Worm (Caenorhabditis elegans) whole organism, L1 larva: ENCODE measurements around the gene tat-3.
A peak's percentile ranks its signal among the peaks of the same experiment; 100 is the strongest.
"Not testable (repeated sequence)": the region's sequence is repeated elsewhere in the genome, so short reads cannot be mapped to it uniquely, and the experiment has no call there.

Experiments
- C04F5.9 ChIP-seq: sonication (generic microtip); optimal IDR thresholded peaks from 2 replicates; lab custom pipeline; 2016; ENCODE audit warnings: missing genetic modification characterization, missing compliant biosample characterization
- C16A3.4 ChIP-seq: fragments of 150-350 bp; optimal IDR thresholded peaks from 2 replicates; lab custom pipeline; 2014; ENCODE audit warnings: missing biosample characterization, missing genetic modification characterization
- F16B12.6 ChIP-seq: fragments of 150-350 bp; optimal IDR thresholded peaks from 2 replicates; lab custom pipeline; 2014; ENCODE audit warnings: missing biosample characterization, missing genetic modification characterization
- Y116A8C.19 ChIP-seq: sonication (generic microtip); optimal IDR thresholded peaks from 2 replicates; lab custom pipeline; 2016; ENCODE audit warnings: missing compliant biosample characterization, missing genetic modification characterization, borderline replicate concordance
- ama-1 ChIP-seq: fragments of 150-350 bp; optimal IDR thresholded peaks from 2 replicates; lab custom pipeline; 2014
- ceh-63 ChIP-seq: fragments of 200-800 bp; sonication (Bioruptor generic); optimal IDR thresholded peaks from 2 replicates; lab custom pipeline; 2018; ENCODE audit warnings: mild to moderate bottlenecking, missing genetic modification characterization, missing compliant biosample characterization
- ceh-8 ChIP-seq: fragments of 200-800 bp; sonication (Bioruptor generic); optimal IDR thresholded peaks from 2 replicates; lab custom pipeline; 2018; ENCODE audit warnings: mild to moderate bottlenecking, missing genetic modification characterization, moderate library complexity, missing compliant biosample characterization
- ceh-82 ChIP-seq, 3 experiments: fragments of 150-350 bp in 1 of 3; sonication (generic microtip) in 2 of 3; optimal IDR thresholded peaks; 2 replicates each; lab custom pipeline; 2014 to 2017; ENCODE audit warnings: missing biosample characterization in 3 of 3, missing genetic modification characterization in 3 of 3
- ceh-88 ChIP-seq: fragments of 200-800 bp; sonication (Bioruptor generic); IDR thresholded peaks from 2 replicates; pipeline ENCODE4 v1.3.6; 2022; ENCODE audit warnings: missing genetic modification characterization, missing compliant biosample characterization
- efl-1 ChIP-seq, 4 experiments: fragments of 150-350 bp; optimal IDR thresholded peaks in 3 of 4; peaks in 1 of 4; 1 replicate in 1 of 4; 2 replicates in 3 of 4; lab custom pipeline; 2014; ENCODE audit warnings: missing biosample characterization in 2 of 4, missing genetic modification characterization in 2 of 4, missing genetic modification reagents in 2 of 4
- efl-3 ChIP-seq: fragments of 200-800 bp; sonication (Bioruptor generic); optimal IDR thresholded peaks from 2 replicates; lab custom pipeline; 2018; ENCODE audit warnings: mild to moderate bottlenecking, missing genetic modification characterization, missing compliant biosample characterization
- egl-13 ChIP-seq: sonication (generic microtip); optimal IDR thresholded peaks from 2 replicates; lab custom pipeline; 2016; ENCODE audit warnings: missing genotype, missing genetic modification reagents, missing genetic modification characterization, missing compliant biosample characterization
- elt-2 ChIP-seq: sonication (generic microtip); optimal IDR thresholded peaks from 2 replicates; lab custom pipeline; 2016; ENCODE audit warnings: missing genetic modification characterization, mild to moderate bottlenecking, inconsistent platforms, missing compliant biosample characterization, missing genetic modification reagents
- elt-3 ChIP-seq, 6 experiments: fragments of 150-350 bp in 1 of 6; sonication (generic microtip); optimal IDR thresholded peaks; 2 replicates each; lab custom pipeline; 2017 to 2018; ENCODE audit warnings: missing biosample characterization in 6 of 6, missing genetic modification characterization in 6 of 6, inconsistent platforms in 1 of 6
- fkh-4 ChIP-seq: sonication (generic microtip); optimal IDR thresholded peaks from 2 replicates; lab custom pipeline; 2016; ENCODE audit warnings: missing compliant biosample characterization, missing genetic modification characterization, borderline replicate concordance
- fos-1 ChIP-seq: fragments of 150-350 bp; optimal IDR thresholded peaks from 2 replicates; lab custom pipeline; 2014; ENCODE audit warnings: missing biosample characterization, missing genetic modification characterization
- grh-1 ChIP-seq: fragments of 200-800 bp; sonication (Bioruptor generic); IDR thresholded peaks from 2 replicates; pipeline ENCODE4 v1.3.6; 2022; ENCODE audit warnings: missing genetic modification reagents, missing genetic modification characterization, missing compliant biosample characterization
- hlh-4 ChIP-seq: sonication (generic microtip); optimal IDR thresholded peaks from 2 replicates; lab custom pipeline; 2016; ENCODE audit warnings: mild to moderate bottlenecking, missing genetic modification characterization, missing compliant biosample characterization
- hpl-2 ChIP-seq: fragments of 150-350 bp; optimal IDR thresholded peaks from 2 replicates; lab custom pipeline; 2014; ENCODE audit warnings: missing biosample characterization, missing genetic modification reagents, missing genetic modification characterization
- isw-1 ChIP-seq: fragments of 200-800 bp; sonication (Bioruptor generic); IDR thresholded peaks from 2 replicates; pipeline ENCODE4 v1.3.6; 2022; ENCODE audit warnings: missing genetic modification characterization, missing compliant biosample characterization
- jun-1 ChIP-seq: fragments of 150-350 bp; optimal IDR thresholded peaks from 2 replicates; lab custom pipeline; 2014; ENCODE audit warnings: missing biosample characterization, missing genetic modification reagents, missing genetic modification characterization
- lin-35 ChIP-seq, 2 experiments: fragments of 150-350 bp; optimal IDR thresholded peaks; 2 replicates each; lab custom pipeline; 2014; ENCODE audit warnings: missing biosample characterization in 2 of 2, missing genetic modification characterization in 2 of 2, missing genetic modification reagents in 2 of 2
- lir-3 ChIP-seq: sonication (generic microtip); optimal IDR thresholded peaks from 2 replicates; lab custom pipeline; 2016; ENCODE audit warnings: mild to moderate bottlenecking, missing genetic modification characterization, moderate library complexity, missing compliant biosample characterization; ENCODE audit not compliant: poor library complexity
- lsy-2 ChIP-seq, 2 experiments: fragments of 150-350 bp; optimal IDR thresholded peaks; 2 replicates each; lab custom pipeline; 2014; ENCODE audit warnings: missing biosample characterization in 2 of 2, missing genetic modification characterization in 2 of 2
- mab-9 ChIP-seq: fragments of 200-800 bp; sonication (Bioruptor generic); IDR thresholded peaks from 2 replicates; pipeline ENCODE4 v1.3.6; 2022; ENCODE audit warnings: missing genetic modification reagents, missing genetic modification characterization, missing compliant biosample characterization
- mdl-1 ChIP-seq, 2 experiments: fragments of 150-350 bp; optimal IDR thresholded peaks; 2 replicates each; lab custom pipeline; 2014 to 2017; ENCODE audit warnings: missing biosample characterization in 2 of 2, missing genetic modification characterization in 2 of 2, inconsistent platforms in 1 of 2
- mef-2 ChIP-seq: fragments of 150-350 bp; optimal IDR thresholded peaks from 2 replicates; lab custom pipeline; 2014; ENCODE audit warnings: missing biosample characterization, missing genetic modification characterization
- mep-1 ChIP-seq: fragments of 150-350 bp; optimal IDR thresholded peaks from 2 replicates; lab custom pipeline; 2014; ENCODE audit warnings: missing biosample characterization, missing genetic modification characterization
- nhr-19 ChIP-seq: fragments of 200-800 bp; sonication (Bioruptor generic); conservative IDR thresholded peaks from 2 replicates; pipeline ENCODE4 v1.3.6; 2022; ENCODE audit warnings: missing genetic modification characterization, missing compliant biosample characterization
- nhr-28 ChIP-seq: fragments of 150-350 bp; optimal IDR thresholded peaks from 2 replicates; lab custom pipeline; 2014; ENCODE audit warnings: missing biosample characterization, missing genetic modification characterization
- nhr-77 ChIP-seq: fragments of 150-350 bp; optimal IDR thresholded peaks from 2 replicates; lab custom pipeline; 2014; ENCODE audit warnings: missing biosample characterization, missing genetic modification characterization
- nhr-84 ChIP-seq: sonication (generic microtip); optimal IDR thresholded peaks from 2 replicates; lab custom pipeline; 2017; ENCODE audit warnings: missing biosample characterization, missing genetic modification characterization
- nhr-85 ChIP-seq: sonication (generic microtip); peaks from one replicate; lab custom pipeline; 2016; ENCODE audit warnings: missing genetic modification characterization, inconsistent platforms, missing compliant biosample characterization
- nhr-90 ChIP-seq: sonication (generic microtip); optimal IDR thresholded peaks from 2 replicates; lab custom pipeline; 2016; ENCODE audit warnings: mild to moderate bottlenecking, missing genetic modification characterization, missing compliant biosample characterization; ENCODE audit not compliant: poor library complexity
- pax-3 ChIP-seq: fragments of 200-800 bp; sonication (Bioruptor generic); optimal IDR thresholded peaks from 2 replicates; lab custom pipeline; 2018; ENCODE audit warnings: mild to moderate bottlenecking, missing genetic modification characterization, moderate library complexity, missing compliant biosample characterization
- rnt-1 ChIP-seq: sonication (generic microtip); optimal IDR thresholded peaks from 2 replicates; lab custom pipeline; 2016; ENCODE audit warnings: mild to moderate bottlenecking, missing genetic modification characterization, moderate library complexity, missing compliant biosample characterization
- snu-23 ChIP-seq: sonication (generic microtip); optimal IDR thresholded peaks from 2 replicates; lab custom pipeline; 2016; ENCODE audit warnings: missing genetic modification characterization, missing compliant biosample characterization
- sptf-1 ChIP-seq: fragments of 150-350 bp; optimal IDR thresholded peaks from 2 replicates; lab custom pipeline; 2014; ENCODE audit warnings: missing biosample characterization, missing genetic modification characterization
- unc-130 ChIP-seq: fragments of 150-350 bp; optimal IDR thresholded peaks from 2 replicates; lab custom pipeline; 2017; ENCODE audit warnings: missing biosample characterization, missing genetic modification characterization, inconsistent platforms
- unc-30 ChIP-seq: sonication (generic microtip); optimal IDR thresholded peaks from 2 replicates; lab custom pipeline; 2017; ENCODE audit warnings: missing biosample characterization, missing genetic modification characterization
- vab-15 ChIP-seq: sonication (generic microtip); optimal IDR thresholded peaks from 2 replicates; lab custom pipeline; 2017; ENCODE audit warnings: missing genotype, mild to moderate bottlenecking, missing genetic modification characterization, missing compliant biosample characterization
- xbp-1 ChIP-seq: sonication (generic microtip); optimal IDR thresholded peaks from 2 replicates; lab custom pipeline; 2016; ENCODE audit warnings: missing genetic modification characterization, missing compliant biosample characterization

Gene tat-3

DNA sequence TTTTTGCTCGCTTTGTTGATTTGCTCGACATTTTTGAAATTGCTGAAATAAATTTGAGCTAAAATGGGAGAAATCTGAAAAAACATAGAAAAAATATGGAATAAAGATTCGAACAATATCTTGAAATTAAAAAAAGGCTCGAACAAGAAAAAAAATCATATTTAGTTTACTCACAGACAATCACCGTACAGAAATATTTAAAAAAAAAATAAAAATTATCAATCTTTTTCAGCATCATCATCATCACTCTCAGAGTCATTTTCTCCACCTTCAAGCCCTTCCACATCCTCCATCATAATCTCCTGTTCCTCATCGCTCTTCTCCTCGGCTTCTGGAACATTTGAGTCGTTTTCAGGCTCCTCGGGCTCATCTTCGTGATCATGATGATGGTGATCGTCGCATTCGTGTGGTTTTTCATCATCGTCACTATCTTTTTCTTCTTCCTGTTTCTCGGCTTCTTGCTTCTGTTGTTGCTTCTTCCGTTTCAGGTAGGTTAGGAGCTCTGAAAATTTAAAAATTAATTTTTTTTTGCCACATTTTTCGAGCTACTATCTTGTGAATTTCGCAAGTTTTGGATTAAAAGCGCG, 25.1 kb upstream of the tat-3 start, which contains the start of gene hpl-2:
hpl-2 (minus strand) TSS at position 51 of the 587 bp plus-strand sequence.
- TF ChIP-seq hlh-4 (tag; lab: Kevin White, UChicago) (no peak), efl-1 (optimal IDR thresholded peaks at IDR 0.05; lab: Kevin White, UChicago) (no peak), efl-1 (GFP tag; optimal IDR thresholded peaks at IDR 0.05 in 1 of 2; lab: Kevin White, UChicago) (peak in 1 of 2 experiments; percentile 93), C16A3.4 (tag; lab: Kevin White, UChicago) (no peak), ceh-82 (tag; optimal IDR thresholded peaks at IDR 0.05; lab: Kevin White, UChicago) (no peak), snu-23 (no peak), nhr-28 (tag; lab: Kevin White, UChicago) (no peak), efl-3 (GFP tag; lab: Kevin White, UChicago) (no peak)

DNA sequence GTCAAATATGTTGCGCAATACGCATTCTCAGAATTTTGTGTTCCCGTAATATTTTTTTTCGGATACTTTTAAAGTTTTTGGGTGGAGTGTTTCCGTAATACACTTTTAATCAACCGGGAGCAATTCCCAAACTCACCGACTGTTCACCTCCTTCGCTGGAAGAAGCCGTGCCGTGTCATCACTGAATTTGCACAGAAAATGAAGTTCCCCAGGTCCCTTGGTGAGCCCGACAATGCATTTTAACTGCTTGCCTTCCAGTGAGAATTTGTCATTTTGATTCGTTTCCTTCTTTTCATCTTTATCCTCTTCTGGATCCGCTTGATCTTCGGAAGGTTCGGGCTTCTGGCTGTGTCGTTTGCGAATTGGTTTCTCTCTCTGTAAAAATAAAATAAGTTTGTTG, 23.9 kb upstream of the tat-3 start:
- TF ChIP-seq fos-1 (tag; lab: Kevin White, UChicago) (no peak), ama-1 (lab: Kevin White, UChicago) (no peak), Y116A8C.19 (tag; lab: Kevin White, UChicago) (no peak), efl-1 (optimal IDR thresholded peaks at IDR 0.05; lab: Kevin White, UChicago) (no peak), efl-1 (GFP tag; optimal IDR thresholded peaks at IDR 0.05 in 1 of 2; lab: Kevin White, UChicago) (peak in 1 of 2 experiments; percentile 95), F16B12.6 (tag; lab: Kevin White, UChicago) (no peak), isw-1 (no peak), nhr-19 (GFP tag; lab: Robert Waterston, UW) (no peak), nhr-77 (no peak), sptf-1 (tag; lab: Kevin White, UChicago) (no peak)

DNA sequence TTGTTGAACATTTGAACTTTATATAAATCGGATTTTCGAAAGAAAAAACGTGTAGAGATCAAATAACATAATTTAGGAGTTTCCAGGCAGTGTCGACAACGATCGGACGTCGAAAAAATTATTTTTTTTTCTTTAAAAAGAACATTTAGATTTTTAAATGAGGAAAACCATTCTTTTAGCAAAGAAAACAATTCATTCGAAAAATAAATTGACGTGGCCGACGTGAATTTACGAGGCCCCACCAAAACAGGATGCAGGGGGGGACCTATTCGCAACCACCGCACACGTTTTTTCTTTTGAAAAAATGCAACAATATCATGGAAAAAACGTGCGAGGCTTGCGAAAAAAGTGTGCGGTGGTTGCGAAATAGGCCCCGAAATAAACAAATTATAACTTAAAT, 19.5 kb upstream of the tat-3 start, which contains the start of gene enu-3.6:
enu-3.6 (plus strand) TSS at position 392 of the 400 bp plus-strand sequence.
- TF ChIP-seq lsy-2 (tag; optimal IDR thresholded peaks at IDR 0.05; lab: Kevin White, UChicago); xbp-1 (tag; lab: Kevin White, UChicago); grh-1: not testable (repeated sequence)

ce11 chrIII:10747620-10748479, 17.3 kb upstream of the tat-3 start, which contains the start of the genes ran-1 and dkc-1:
ran-1 (minus strand) TSS chrIII:10747728.
dkc-1 (plus strand) TSS chrIII:10748429.
- no peak for TF ChIP-seq C04F5.9
- peak; percentile 78 for TF ChIP-seq nhr-85
- TF ChIP-seq efl-3 (GFP tag; lab: Kevin White, UChicago): no peak
- TF ChIP-seq nhr-90 (tag; lab: Kevin White, UChicago): peak; percentile 19
- peak in 1 of 2 experiments; percentile 53 for TF ChIP-seq mdl-1 (tag; optimal IDR thresholded peaks at IDR 0.05; lab: Kevin White, UChicago)
- TF ChIP-seq unc-130 (tag; lab: Kevin White, UChicago): peak; percentile 57
- no peak for TF ChIP-seq nhr-84 (tag; lab: Kevin White, UChicago)
- TF ChIP-seq jun-1 (tag; lab: Kevin White, UChicago): peak; percentile 42
- peak; percentile 23 for TF ChIP-seq isw-1
- TF ChIP-seq unc-30 (tag; lab: Kevin White, UChicago): no peak
- peak; percentile 78 for TF ChIP-seq snu-23
- no peak for TF ChIP-seq ceh-8 (GFP tag; lab: Kevin White, UChicago)
- TF ChIP-seq efl-1 (optimal IDR thresholded peaks at IDR 0.05; lab: Kevin White, UChicago): peak; percentile 81 to 86
- peak; percentile 85 to 96 for TF ChIP-seq efl-1 (GFP tag; optimal IDR thresholded peaks at IDR 0.05 in 1 of 2; lab: Kevin White, UChicago)
- TF ChIP-seq mep-1 (tag; lab: Kevin White, UChicago): peak; percentile 72
- peak; percentile 88 to 91 for TF ChIP-seq lin-35 (GFP tag; optimal IDR thresholded peaks at IDR 0.05; lab: Kevin White, UChicago)
- TF ChIP-seq F16B12.6 (tag; lab: Kevin White, UChicago): peak; percentile 63
- TF ChIP-seq elt-3 (tag; optimal IDR thresholded peaks at IDR 0.05; lab: Kevin White, UChicago): peak in 2 of 6 experiments; percentile 5 to 52
- no peak for TF ChIP-seq hpl-2
- TF ChIP-seq vab-15 (tag; lab: Kevin White, UChicago): no peak
- no peak for TF ChIP-seq mef-2
- TF ChIP-seq rnt-1 (tag; lab: Kevin White, UChicago): peak; percentile 46
- no peak for TF ChIP-seq mab-9
- TF ChIP-seq ceh-63 (GFP tag; lab: Kevin White, UChicago): no peak
- TF ChIP-seq fkh-4: no peak
- TF ChIP-seq egl-13 (tag; lab: Kevin White, UChicago): no peak
- TF ChIP-seq ceh-88 (GFP tag; lab: Robert Waterston, UW): no peak
- TF ChIP-seq pax-3: no peak
- TF ChIP-seq Y116A8C.19 (tag; lab: Kevin White, UChicago): no peak
- no peak for TF ChIP-seq lir-3 (tag; lab: Kevin White, UChicago)
- TF ChIP-seq elt-2 (tag; lab: Kevin White, UChicago): no peak
